Worm (Caenorhabditis elegans) whole organism, L2 larva: ENCODE data around the gene H04D03.6.

Experiments used
- C34F6.9 ChIP-seq: fragments of 150-350 bp; optimal IDR thresholded peaks from 2 replicates; lab custom pipeline; 2014; ENCODE audit warnings: missing biosample characterization, missing genetic modification characterization
- Y55F3AM.14 ChIP-seq: fragments of 200-800 bp; sonication (Bioruptor generic); optimal IDR thresholded peaks from 2 replicates; lab custom pipeline; 2018; ENCODE audit warnings: mild to moderate bottlenecking, missing genetic modification characterization, missing compliant biosample characterization
- ama-1 ChIP-seq: fragments of 150-350 bp; optimal IDR thresholded peaks from 2 replicates; lab custom pipeline; 2018; ENCODE audit warnings: inconsistent platforms
- egl-27 ChIP-seq: sonication (generic microtip); optimal IDR thresholded peaks from 3 replicates; lab custom pipeline; 2017; ENCODE audit warnings: missing biosample characterization, missing genetic modification reagents, missing genetic modification characterization
- mbf-1 ChIP-seq: sonication (generic microtip); optimal IDR thresholded peaks from 2 replicates; lab custom pipeline; 2017; ENCODE audit warnings: missing biosample characterization, missing genetic modification characterization
- nhr-11 ChIP-seq: fragments of 150-350 bp; optimal IDR thresholded peaks from 2 replicates; lab custom pipeline; 2014; ENCODE audit warnings: missing biosample characterization, missing genetic modification characterization
- nhr-23 ChIP-seq: fragments of 150-350 bp; optimal IDR thresholded peaks from 2 replicates; lab custom pipeline; 2014; ENCODE audit warnings: missing biosample characterization, missing genetic modification reagents, missing genetic modification characterization
- nhr-237 ChIP-seq: fragments of 150-350 bp; optimal IDR thresholded peaks from 2 replicates; lab custom pipeline; 2014; ENCODE audit warnings: missing biosample characterization, missing genetic modification characterization
- nhr-77 ChIP-seq: fragments of 150-350 bp; optimal IDR thresholded peaks from 2 replicates; lab custom pipeline; 2014; ENCODE audit warnings: missing biosample characterization, missing genetic modification characterization
- peb-1 ChIP-seq: fragments of 150-350 bp; optimal IDR thresholded peaks from 2 replicates; lab custom pipeline; 2014; ENCODE audit warnings: missing biosample characterization, missing genetic modification characterization
- sem-4 ChIP-seq: fragments of 150-350 bp; optimal IDR thresholded peaks from 2 replicates; lab custom pipeline; 2014; ENCODE audit warnings: missing biosample characterization, missing genetic modification reagents, missing genetic modification characterization
- sma-9 ChIP-seq, 2 experiments: fragments of 150-350 bp in 1 of 2; sonication (generic microtip) in 1 of 2; optimal IDR thresholded peaks; 2 replicates each; lab custom pipeline; 2014 to 2016; ENCODE audit warnings: missing genetic modification characterization in 2 of 2, mild to moderate bottlenecking in 1 of 2, missing biosample characterization in 1 of 2, missing compliant biosample characterization in 1 of 2, missing genetic modification reagents in 1 of 2, moderate library complexity in 1 of 2
- ztf-1 ChIP-seq: fragments of 200-800 bp; sonication (Bioruptor generic); conservative IDR thresholded peaks from 2 replicates; pipeline ENCODE4 v1.3.6; 2022; ENCODE audit warnings: missing genetic modification characterization, missing compliant biosample characterization

H04D03.6 gene

ce11 chrIII:10389608-10390007 lies 49.1 kb downstream of the H04D03.6 start:
- TF ChIP-seq nhr-23 (tag; lab: Kevin White, UChicago) (no peak), mbf-1 (tag; lab: Kevin White, UChicago) (no peak), ztf-1 (GFP tag; lab: Robert Waterston, UW) (no peak), nhr-11 (tag; lab: Kevin White, UChicago) (no peak), nhr-237 (tag; lab: Kevin White, UChicago) (no peak), ama-1 (lab: Kevin White, UChicago) (no peak), C34F6.9 (tag; lab: Kevin White, UChicago) (no peak), Y55F3AM.14 (GFP tag; lab: Kevin White, UChicago) (no peak), sem-4 (no peak), sma-9 (GFP tag; optimal IDR thresholded peaks at IDR 0.05; lab: Kevin White, UChicago) (no peak), sma-9 (tag; optimal IDR thresholded peaks at IDR 0.05; lab: Kevin White, UChicago) (no peak), egl-27 (tag; lab: Kevin White, UChicago) (no peak), peb-1 (tag; lab: Kevin White, UChicago) (no peak), nhr-77 (tag; lab: Kevin White, UChicago) (no peak)
